Worm (Caenorhabditis elegans) whole organism, late embryonic: ENCODE results near the gene gck-2.

Experiments
- F13H6.1 ChIP-seq: sonication (generic microtip); optimal IDR thresholded peaks from 2 replicates; lab custom pipeline; 2016; ENCODE audit warnings: missing genetic modification characterization, missing compliant biosample characterization
- K09A11.1 ChIP-seq: sonication (generic microtip); optimal IDR thresholded peaks from 2 replicates; lab custom pipeline; 2017; ENCODE audit warnings: antibody characterized with exemption, mild to moderate bottlenecking, missing genetic modification characterization, missing compliant biosample characterization; ENCODE audit not compliant: insufficient read depth
- Y22D7AL.16 ChIP-seq: sonication (generic microtip); optimal IDR thresholded peaks from 2 replicates; lab custom pipeline; 2016; ENCODE audit warnings: missing genetic modification characterization, missing compliant biosample characterization
- ama-1 ChIP-seq: fragments of 150-350 bp; optimal IDR thresholded peaks from 2 replicates; lab custom pipeline; 2014
- ceh-14 ChIP-seq: sonication (generic microtip); optimal IDR thresholded peaks from 2 replicates; lab custom pipeline; 2016; ENCODE audit warnings: missing genotype, missing genetic modification characterization, missing compliant biosample characterization
- ceh-18 ChIP-seq: sonication (generic microtip); optimal IDR thresholded peaks from 2 replicates; lab custom pipeline; 2016; ENCODE audit warnings: missing genetic modification characterization, missing compliant biosample characterization
- ceh-19 ChIP-seq: fragments of 200-800 bp; sonication (Bioruptor generic); optimal IDR thresholded peaks from 2 replicates; lab custom pipeline; 2018; ENCODE audit warnings: mild to moderate bottlenecking, missing genetic modification characterization, missing compliant biosample characterization
- ceh-2 ChIP-seq: sonication (generic microtip); optimal IDR thresholded peaks from 2 replicates; lab custom pipeline; 2016; ENCODE audit warnings: missing genotype, missing genetic modification characterization, missing compliant biosample characterization
- ceh-22 ChIP-seq: sonication (generic microtip); optimal IDR thresholded peaks from 2 replicates; lab custom pipeline; 2017; ENCODE audit warnings: missing biosample characterization, missing genetic modification characterization
- ceh-30 ChIP-seq: fragments of 150-350 bp; optimal IDR thresholded peaks from 2 replicates; lab custom pipeline; 2014; ENCODE audit warnings: missing biosample characterization, missing genetic modification characterization
- ceh-31 ChIP-seq: sonication (generic microtip); optimal IDR thresholded peaks from 2 replicates; lab custom pipeline; 2016; ENCODE audit warnings: missing genetic modification characterization, missing compliant biosample characterization
- ceh-6 ChIP-seq: fragments of 200-800 bp; sonication (Bioruptor generic); optimal IDR thresholded peaks from 2 replicates; lab custom pipeline; 2018; ENCODE audit warnings: mild to moderate bottlenecking, missing genetic modification characterization, missing compliant biosample characterization
- ceh-9 ChIP-seq: sonication (generic microtip); optimal IDR thresholded peaks from 2 replicates; lab custom pipeline; 2016; ENCODE audit warnings: mild to moderate bottlenecking, missing genetic modification characterization, inconsistent platforms, missing compliant biosample characterization
- che-1 ChIP-seq: sonication (generic microtip); optimal IDR thresholded peaks from 2 replicates; lab custom pipeline; 2016; ENCODE audit warnings: mild to moderate bottlenecking, missing genetic modification characterization, missing compliant biosample characterization
- elt-2 ChIP-seq: sonication (generic microtip); optimal IDR thresholded peaks from 2 replicates; lab custom pipeline; 2016; ENCODE audit warnings: missing genetic modification reagents, missing genetic modification characterization, missing compliant biosample characterization
- elt-4 ChIP-seq: sonication (generic microtip); optimal IDR thresholded peaks from 2 replicates; lab custom pipeline; 2016; ENCODE audit warnings: missing genetic modification characterization, missing compliant biosample characterization
- ets-4 ChIP-seq: sonication (generic microtip); optimal IDR thresholded peaks from 2 replicates; lab custom pipeline; 2016; ENCODE audit warnings: missing genetic modification characterization, missing compliant biosample characterization
- eyg-1 ChIP-seq: sonication (generic microtip); optimal IDR thresholded peaks from 2 replicates; lab custom pipeline; 2016; ENCODE audit warnings: missing genotype, missing genetic modification characterization, missing compliant biosample characterization
- fax-1 ChIP-seq: sonication (generic microtip); optimal IDR thresholded peaks from 2 replicates; lab custom pipeline; 2016; ENCODE audit warnings: missing genotype, missing genetic modification characterization, missing compliant biosample characterization
- fkh-10 ChIP-seq: fragments of 150-350 bp; optimal IDR thresholded peaks from 2 replicates; lab custom pipeline; 2014; ENCODE audit warnings: missing biosample characterization, missing genetic modification reagents, missing genetic modification characterization
- hlh-13 ChIP-seq: fragments of 200-800 bp; sonication (Bioruptor generic); optimal IDR thresholded peaks from 2 replicates; lab custom pipeline; 2018; ENCODE audit warnings: mild to moderate bottlenecking, missing genetic modification characterization, missing compliant biosample characterization
- hlh-15 ChIP-seq: sonication (generic microtip); optimal IDR thresholded peaks from 2 replicates; lab custom pipeline; 2016; ENCODE audit warnings: missing genetic modification characterization, missing compliant biosample characterization
- hlh-6 ChIP-seq: sonication (generic microtip); optimal IDR thresholded peaks from 2 replicates; lab custom pipeline; 2016; ENCODE audit warnings: missing genotype, missing genetic modification characterization, missing compliant biosample characterization
- hlh-8 ChIP-seq: sonication (generic microtip); optimal IDR thresholded peaks from 2 replicates; lab custom pipeline; 2016; ENCODE audit warnings: missing genotype, missing genetic modification characterization, missing compliant biosample characterization
- lin-11 ChIP-seq: fragments of 200-800 bp; sonication (Bioruptor generic); optimal IDR thresholded peaks from 2 replicates; lab custom pipeline; 2018; ENCODE audit warnings: mild to moderate bottlenecking, missing genetic modification characterization, missing compliant biosample characterization
- madf-2 ChIP-seq: sonication (generic microtip); optimal IDR thresholded peaks from 2 replicates; lab custom pipeline; 2017; ENCODE audit warnings: missing genetic modification characterization, missing compliant biosample characterization
- mec-3 ChIP-seq: sonication (generic microtip); optimal IDR thresholded peaks from 2 replicates; lab custom pipeline; 2016; ENCODE audit warnings: borderline replicate concordance, missing genetic modification characterization, missing compliant biosample characterization
- nhr-232 ChIP-seq: sonication (generic microtip); optimal IDR thresholded peaks from 2 replicates; lab custom pipeline; 2016; ENCODE audit warnings: missing genetic modification characterization, missing compliant biosample characterization
- odd-2 ChIP-seq: sonication (generic microtip); optimal IDR thresholded peaks from 2 replicates; lab custom pipeline; 2017; ENCODE audit warnings: antibody characterized with exemption, mild to moderate bottlenecking, missing genetic modification characterization, missing compliant biosample characterization
- pag-3 ChIP-seq: sonication (generic microtip); optimal IDR thresholded peaks from 2 replicates; lab custom pipeline; 2016; ENCODE audit warnings: missing compliant biosample characterization, missing genetic modification characterization, borderline replicate concordance
- pha-2 ChIP-seq: sonication (generic microtip); optimal IDR thresholded peaks from 2 replicates; lab custom pipeline; 2017; ENCODE audit warnings: mild to moderate bottlenecking, missing genetic modification characterization, missing compliant biosample characterization
- pha-4 ChIP-seq: fragments of 150-350 bp; optimal IDR thresholded peaks from 2 replicates; lab custom pipeline; 2018; ENCODE audit warnings: missing biosample characterization, missing genetic modification reagents, missing genetic modification characterization
- pros-1 ChIP-seq: fragments of 150-350 bp; optimal IDR thresholded peaks from 2 replicates; lab custom pipeline; 2014; ENCODE audit warnings: missing biosample characterization, missing genetic modification reagents, missing genetic modification characterization
- ref-2 ChIP-seq: sonication (generic microtip); optimal IDR thresholded peaks from 2 replicates; lab custom pipeline; 2016; ENCODE audit warnings: missing genetic modification characterization, missing compliant biosample characterization
- rnt-1 ChIP-seq: sonication (generic microtip); optimal IDR thresholded peaks from 2 replicates; lab custom pipeline; 2016; ENCODE audit warnings: missing genetic modification characterization, missing compliant biosample characterization
- sox-2 ChIP-seq: fragments of 200-800 bp; sonication (Bioruptor generic); IDR thresholded peaks from 2 replicates; pipeline ENCODE4 v1.3.6; 2022; ENCODE audit warnings: missing genetic modification reagents, missing genetic modification characterization, missing compliant biosample characterization
- tbx-2 ChIP-seq: sonication (generic microtip); optimal IDR thresholded peaks from 2 replicates; lab custom pipeline; 2016; ENCODE audit warnings: missing genetic modification characterization, missing compliant biosample characterization
- ttx-3 ChIP-seq: sonication (generic microtip); optimal IDR thresholded peaks from 2 replicates; lab custom pipeline; 2016; ENCODE audit warnings: missing genetic modification reagents, missing genetic modification characterization, missing compliant biosample characterization
- unc-3 ChIP-seq, 2 experiments: fragments of 200-800 bp in 1 of 2; sonication (Bioruptor generic) in 1 of 2; sonication (generic microtip) in 1 of 2; conservative IDR thresholded peaks in 1 of 2; optimal IDR thresholded peaks in 1 of 2; 2 replicates each; pipeline versions ENCODE4 v1.3.6 to Lab custom; 2016 to 2022; ENCODE audit warnings: missing compliant biosample characterization in 2 of 2, missing genetic modification characterization in 2 of 2, missing genetic modification reagents in 1 of 2
- unc-42 ChIP-seq: sonication (generic microtip); optimal IDR thresholded peaks from 2 replicates; lab custom pipeline; 2016; ENCODE audit warnings: missing genotype, missing genetic modification characterization, missing compliant biosample characterization
- unc-55 ChIP-seq: sonication (generic microtip); optimal IDR thresholded peaks from 2 replicates; lab custom pipeline; 2017; ENCODE audit warnings: missing biosample characterization, missing genetic modification reagents, missing genetic modification characterization
- unc-86 ChIP-seq: sonication (generic microtip); optimal IDR thresholded peaks from 2 replicates; lab custom pipeline; 2016; ENCODE audit warnings: missing genetic modification characterization, missing compliant biosample characterization
- zip-5 ChIP-seq: sonication (generic microtip); optimal IDR thresholded peaks from 2 replicates; lab custom pipeline; 2016; ENCODE audit warnings: missing genetic modification characterization, missing compliant biosample characterization
- ztf-16 ChIP-seq: sonication (generic microtip); optimal IDR thresholded peaks from 2 replicates; lab custom pipeline; 2017; ENCODE audit warnings: missing genetic modification characterization, missing compliant biosample characterization

The gck-2 gene

DNA sequence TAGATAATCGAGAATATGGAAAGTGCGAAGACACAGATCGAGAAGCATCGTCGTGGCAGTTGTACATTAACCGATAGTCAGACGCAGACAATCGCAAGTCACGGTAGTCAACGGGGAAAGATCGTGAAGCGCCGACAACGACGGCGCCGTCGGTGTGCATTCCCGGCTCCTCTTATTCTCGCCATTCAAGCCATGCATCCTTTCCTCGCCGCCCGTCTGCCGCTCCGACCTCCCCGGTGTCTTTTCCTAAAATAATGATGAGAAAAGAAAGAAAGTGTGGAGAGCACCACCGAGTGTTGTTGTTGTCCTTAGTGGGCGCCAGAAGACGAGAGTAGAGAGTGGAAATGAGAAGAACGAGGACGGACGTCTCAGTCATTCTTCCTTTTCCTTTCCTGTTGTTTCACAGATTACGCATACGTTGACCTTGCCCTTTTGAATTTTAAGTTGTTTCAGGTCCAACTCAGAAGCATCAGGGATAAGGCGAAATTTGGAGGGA, 1.3 kb upstream of the gck-2 start, which contains the start of gene ZC404.1:
TSS of gene ZC404.1 (plus strand) at position 446 of the 496 bp plus-strand sequence.
- TF ChIP-seq unc-55 (GFP tag; lab: Kevin White, UChicago) (no peak), ceh-31 (tag; lab: Kevin White, UChicago) (peak; percentile 8)

DNA sequence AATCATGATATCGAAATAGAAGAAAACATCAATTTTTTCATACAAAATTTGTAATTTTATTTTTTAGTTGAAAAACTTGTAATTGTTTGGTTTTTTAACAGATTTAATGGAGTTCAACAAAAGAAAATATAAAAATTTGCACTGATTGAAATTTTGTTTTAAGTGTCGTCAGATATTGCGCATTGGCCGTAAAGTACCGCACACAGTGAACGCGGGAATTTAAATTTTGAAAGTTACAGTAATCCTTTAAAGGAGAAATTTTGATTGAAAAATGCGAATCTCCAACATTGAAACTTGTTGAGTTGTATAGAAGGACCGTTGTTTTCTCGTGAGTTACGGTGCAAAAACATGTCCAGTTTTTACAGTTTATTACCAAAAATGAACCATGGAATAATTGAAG, 508 bp upstream of the gck-2 start:
- TF ChIP-seq nhr-232 (no peak), madf-2 (tag; lab: Kevin White, UChicago) (no peak), hlh-6 (tag; lab: Kevin White, UChicago) (no peak), ceh-18 (no peak)

DNA sequence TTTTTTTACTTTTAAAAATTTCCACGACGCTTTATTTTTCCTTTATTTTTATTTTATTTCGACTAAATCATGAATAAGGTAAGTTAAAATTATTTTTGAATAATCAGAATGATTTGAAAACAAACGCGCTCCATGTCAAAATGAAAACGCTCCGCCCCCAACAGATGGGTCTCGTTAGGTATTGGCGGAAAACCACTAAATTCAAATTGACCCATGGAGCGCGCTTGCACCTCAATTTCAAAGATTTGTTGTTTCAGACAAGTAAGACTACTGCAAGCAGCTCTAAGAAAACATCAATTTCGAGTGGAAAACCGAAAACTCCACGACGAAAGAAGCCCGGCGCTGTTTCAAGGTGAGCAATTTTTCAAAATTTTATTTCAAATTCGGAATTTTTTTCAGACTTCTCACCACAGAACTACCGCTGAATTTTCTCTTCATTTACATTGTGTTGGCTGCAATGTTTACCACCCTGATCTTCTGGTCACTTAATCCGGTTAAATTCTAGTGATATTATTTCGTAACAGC, 4.5 kb downstream of the gck-2 start, which contains the start of gene ZC404.2:
TSS of gene ZC404.2 (plus strand) at position 47 of the 525 bp plus-strand sequence.
- TF ChIP-seq fkh-10 (GFP tag; lab: Kevin White, UChicago) (no peak), ama-1 (lab: Kevin White, UChicago) (peak; percentile 46)

DNA sequence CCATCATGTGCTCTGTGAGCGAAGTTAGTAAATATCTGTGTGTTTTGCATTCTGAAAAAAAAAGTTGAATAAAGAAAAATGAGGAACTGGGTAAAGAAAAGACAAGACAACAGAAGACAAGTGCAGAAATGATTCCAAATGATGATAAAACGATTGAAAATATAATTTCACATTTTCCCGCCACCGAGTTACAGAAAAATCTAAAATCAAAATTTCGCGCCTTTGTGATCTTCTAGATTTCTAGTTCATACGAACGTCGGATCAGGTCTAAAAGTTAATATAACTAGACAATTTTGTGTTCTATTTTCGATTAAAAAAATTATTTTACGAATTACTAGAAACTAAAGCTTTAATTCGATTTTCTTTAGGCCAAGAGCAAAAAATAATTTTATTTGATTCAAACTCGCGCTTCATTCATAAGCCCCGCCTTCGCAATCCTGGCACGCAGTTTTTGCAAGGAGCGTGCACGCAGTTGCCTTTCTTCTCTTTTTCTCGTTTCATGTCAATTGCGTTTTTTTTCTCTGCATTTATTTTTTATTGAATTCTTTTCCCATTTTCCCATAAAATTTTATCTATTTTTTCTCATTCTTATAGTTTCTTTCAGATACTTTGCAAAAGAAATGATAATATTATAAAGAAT, 7.5 kb downstream of the gck-2 start, which contains the start of the genes spn-4 and spe-39:
TSS of gene spn-4 (minus strand) at position 51 of the 640 bp plus-strand sequence.
TSS of gene spe-39 (plus strand) at position 599 of the 640 bp plus-strand sequence.
- TF ChIP-seq hlh-6 (tag; lab: Kevin White, UChicago) (no peak), ceh-22 (tag; lab: Kevin White, UChicago) (no peak), ref-2 (tag; lab: Kevin White, UChicago) (peak; percentile 16), pha-2 (tag; lab: Kevin White, UChicago) (no peak), elt-2 (tag; lab: Kevin White, UChicago) (peak; percentile 59), ceh-2 (tag; lab: Kevin White, UChicago) (peak; percentile 20), lin-11 (tag; lab: Kevin White, UChicago) (no peak), fax-1 (tag; lab: Kevin White, UChicago) (peak; percentile 7), zip-5 (tag; lab: Kevin White, UChicago) (peak; percentile 10), ama-1 (lab: Kevin White, UChicago) (no peak), tbx-2 (tag; lab: Kevin White, UChicago) (peak; percentile 48), unc-86 (tag; lab: Kevin White, UChicago) (no peak), unc-42 (tag; lab: Kevin White, UChicago) (peak; percentile 71), ztf-16 (tag; lab: Kevin White, UChicago) (peak; percentile 29), ceh-6 (no peak), rnt-1 (tag; lab: Kevin White, UChicago) (no peak), sox-2 (GFP tag; lab: Robert Waterston, UW) (peak; percentile 62), madf-2 (tag; lab: Kevin White, UChicago) (peak; percentile 47), ceh-9 (tag; lab: Kevin White, UChicago) (no peak), ttx-3 (tag; lab: Kevin White, UChicago) (no peak), hlh-8 (tag; lab: Kevin White, UChicago) (no peak), eyg-1 (tag; lab: Kevin White, UChicago) (no peak), odd-2 (tag; lab: Kevin White, UChicago) (peak; percentile 21), F13H6.1 (tag; lab: Kevin White, UChicago) (no peak), mec-3 (tag; lab: Kevin White, UChicago) (no peak), hlh-15 (no peak), pag-3 (tag; lab: Kevin White, UChicago) (no peak), Y22D7AL.16 (tag; lab: Kevin White, UChicago) (peak; percentile 30), fkh-10 (GFP tag; lab: Kevin White, UChicago) (no peak), ceh-14 (peak; percentile 8), ceh-30 (tag; lab: Kevin White, UChicago) (no peak), elt-4 (tag; lab: Kevin White, UChicago) (no peak), pros-1 (no peak), ets-4 (no peak), ceh-19 (GFP tag; lab: Kevin White, UChicago) (no peak), K09A11.1 (tag; lab: Kevin White, UChicago) (peak; percentile 35), ceh-31 (tag; lab: Kevin White, UChicago) (peak; percentile 39), nhr-232 (no peak), unc-3 (GFP tag; conservative IDR thresholded peaks at IDR 0.05; lab: Robert Waterston, UW) (no peak), unc-3 (tag; optimal IDR thresholded peaks at IDR 0.05; lab: Kevin White, UChicago) (no peak), hlh-13 (GFP tag; lab: Kevin White, UChicago) (no peak), pha-4 (tag; lab: Kevin White, UChicago) (no peak), che-1 (tag; lab: Kevin White, UChicago) (no peak)
